Worm (Caenorhabditis elegans) whole organism, young adult: ENCODE data around the gene mboa-6.
A peak's percentile ranks its signal among the peaks of the same experiment; 100 is the strongest.

Experiments
- D2030.7 ChIP-seq: fragments of 200-800 bp; sonication (Bioruptor generic); IDR thresholded peaks from 2 replicates; pipeline ENCODE4 v1.3.6; 2022; ENCODE audit warnings: missing genetic modification reagents, missing genetic modification characterization, missing compliant biosample characterization
- F10E7.11 ChIP-seq: sonication (generic microtip); optimal IDR thresholded peaks from 2 replicates; lab custom pipeline; 2017; ENCODE audit warnings: mild to moderate bottlenecking, missing genetic modification characterization, moderate library complexity, missing compliant biosample characterization
- F23B12.7 ChIP-seq: sonication (generic microtip); optimal IDR thresholded peaks from 2 replicates; lab custom pipeline; 2017; ENCODE audit warnings: missing genetic modification characterization, mild to moderate bottlenecking, missing compliant biosample characterization, antibody characterized with exemption, moderate library complexity; ENCODE audit not compliant: insufficient read depth
- K12H6.12 ChIP-seq: fragments of 200-800 bp; sonication (Bioruptor generic); optimal IDR thresholded peaks from 2 replicates; lab custom pipeline; 2018; ENCODE audit warnings: mild to moderate bottlenecking, missing genetic modification characterization, missing compliant biosample characterization
- T07F8.4 ChIP-seq: sonication (generic microtip); optimal IDR thresholded peaks from 2 replicates; lab custom pipeline; 2016; ENCODE audit warnings: mild to moderate bottlenecking, missing genetic modification characterization, moderate library complexity, missing compliant biosample characterization
- T26A5.8 ChIP-seq: sonication (generic microtip); optimal IDR thresholded peaks from 2 replicates; lab custom pipeline; 2016; ENCODE audit warnings: missing genetic modification characterization, missing compliant biosample characterization
- Y67H2A.10 ChIP-seq: fragments of 200-800 bp; sonication (Bioruptor generic); conservative IDR thresholded peaks from 2 replicates; pipeline ENCODE4 v1.3.6; 2022; ENCODE audit warnings: missing genetic modification reagents, missing genetic modification characterization, missing compliant biosample characterization
- ZK185.1 ChIP-seq: sonication (generic microtip); optimal IDR thresholded peaks from 2 replicates; lab custom pipeline; 2016; ENCODE audit warnings: mild to moderate bottlenecking, missing genetic modification characterization, missing compliant biosample characterization; ENCODE audit not compliant: poor library complexity, severe bottlenecking
- akir-1 ChIP-seq: fragments of 200-800 bp; sonication (Bioruptor generic); optimal IDR thresholded peaks from 2 replicates; lab custom pipeline; 2018; ENCODE audit warnings: mild to moderate bottlenecking, missing genetic modification characterization, moderate library complexity, missing compliant biosample characterization
- aptf-3 ChIP-seq: fragments of 200-800 bp; sonication (Bioruptor generic); IDR thresholded peaks from 2 replicates; pipeline ENCODE4 v1.3.6; 2022; ENCODE audit warnings: missing genetic modification characterization, missing compliant biosample characterization
- atf-7 ChIP-seq: sonication (generic microtip); optimal IDR thresholded peaks from 2 replicates; lab custom pipeline; 2017; ENCODE audit warnings: mild to moderate bottlenecking, missing genetic modification characterization, missing compliant biosample characterization
- bed-2 ChIP-seq: fragments of 200-800 bp; sonication (Bioruptor generic); IDR thresholded peaks from 2 replicates; pipeline ENCODE4 v1.3.6; 2022; ENCODE audit warnings: missing genetic modification reagents, missing genetic modification characterization, missing compliant biosample characterization
- ceh-27 ChIP-seq: fragments of 200-800 bp; sonication (Bioruptor generic); optimal IDR thresholded peaks from 2 replicates; lab custom pipeline; 2018; ENCODE audit warnings: mild to moderate bottlenecking, missing genetic modification characterization, moderate library complexity, missing compliant biosample characterization
- ceh-79 ChIP-seq: sonication (generic microtip); optimal IDR thresholded peaks from 2 replicates; lab custom pipeline; 2017; ENCODE audit warnings: mild to moderate bottlenecking, missing genetic modification characterization, missing compliant biosample characterization
- egl-44 ChIP-seq: fragments of 200-800 bp; sonication (Bioruptor generic); IDR thresholded peaks from 2 replicates; pipeline ENCODE4 v1.3.6; 2022; ENCODE audit warnings: missing genetic modification reagents, missing genetic modification characterization, missing compliant biosample characterization
- egrh-3 ChIP-seq: fragments of 200-800 bp; sonication (Bioruptor generic); IDR thresholded peaks from 2 replicates; pipeline ENCODE4 v1.3.6; 2022; ENCODE audit warnings: missing genetic modification reagents, missing genetic modification characterization, missing compliant biosample characterization
- him-1 ChIP-seq: sonication (generic microtip); optimal IDR thresholded peaks from 2 replicates; lab custom pipeline; 2016; ENCODE audit warnings: missing genotype, missing genetic modification reagents, missing genetic modification characterization, missing compliant biosample characterization
- hmg-1.2 ChIP-seq: fragments of 200-800 bp; sonication (Bioruptor generic); IDR thresholded peaks from 2 replicates; pipeline ENCODE4 v1.3.6; 2022; ENCODE audit warnings: missing genetic modification reagents, missing genetic modification characterization, missing compliant biosample characterization
- hrde-1 ChIP-seq: sonication (generic microtip); optimal IDR thresholded peaks from 2 replicates; lab custom pipeline; 2016; ENCODE audit warnings: missing genetic modification characterization, mild to moderate bottlenecking, missing compliant biosample characterization, moderate library complexity, missing genotype, missing genetic modification reagents, borderline replicate concordance
- let-607 ChIP-seq, 2 experiments: fragments of 200-800 bp in 1 of 2; sonication (Bioruptor generic) in 1 of 2; sonication (generic microtip) in 1 of 2; optimal IDR thresholded peaks; 2 replicates each; lab custom pipeline; 2016 to 2018; ENCODE audit warnings: mild to moderate bottlenecking in 2 of 2, missing compliant biosample characterization in 2 of 2, missing genetic modification characterization in 2 of 2, moderate library complexity in 2 of 2, missing genotype in 1 of 2
- lsy-27 ChIP-seq: sonication (generic microtip); optimal IDR thresholded peaks from 2 replicates; lab custom pipeline; 2017; ENCODE audit warnings: missing genetic modification characterization, mild to moderate bottlenecking, missing compliant biosample characterization, antibody characterized with exemption, missing genotype, borderline replicate concordance; ENCODE audit not compliant: insufficient read depth
- madf-3 ChIP-seq: fragments of 200-800 bp; sonication (Bioruptor generic); IDR thresholded peaks from 2 replicates; pipeline ENCODE4 v1.3.6; 2022; ENCODE audit warnings: missing genetic modification reagents, missing genetic modification characterization, missing compliant biosample characterization
- madf-6 ChIP-seq: fragments of 200-800 bp; sonication (Bioruptor generic); IDR thresholded peaks from 2 replicates; pipeline ENCODE4 v1.3.6; 2022; ENCODE audit warnings: missing genetic modification reagents, missing genetic modification characterization, missing compliant biosample characterization
- mes-4 ChIP-seq: sonication (generic microtip); optimal IDR thresholded peaks from 2 replicates; lab custom pipeline; 2016; ENCODE audit warnings: missing genotype, missing genetic modification characterization, missing compliant biosample characterization
- nfya-1 ChIP-seq: sonication (generic microtip); optimal IDR thresholded peaks from 2 replicates; lab custom pipeline; 2017; ENCODE audit warnings: antibody characterized with exemption, missing compliant biosample characterization, missing genetic modification characterization, borderline replicate concordance; ENCODE audit not compliant: insufficient read depth
- nhr-80 ChIP-seq: sonication (generic microtip); optimal IDR thresholded peaks from 2 replicates; lab custom pipeline; 2016; ENCODE audit warnings: missing genetic modification characterization, missing compliant biosample characterization
- pbrm-1 ChIP-seq: fragments of 200-800 bp; sonication (Bioruptor generic); IDR thresholded peaks from 2 replicates; pipeline ENCODE4 v1.3.6; 2022; ENCODE audit warnings: missing genetic modification reagents, missing genetic modification characterization, missing compliant biosample characterization
- sdz-38 ChIP-seq: sonication (generic microtip); optimal IDR thresholded peaks from 2 replicates; lab custom pipeline; 2016; ENCODE audit warnings: missing genotype, missing genetic modification characterization, missing compliant biosample characterization
- sea-2 ChIP-seq: fragments of 200-800 bp; sonication (Bioruptor generic); IDR thresholded peaks from 2 replicates; pipeline ENCODE4 v1.3.6; 2022; ENCODE audit warnings: missing genetic modification characterization, missing compliant biosample characterization
- somi-1 ChIP-seq: fragments of 200-800 bp; sonication (Bioruptor generic); optimal IDR thresholded peaks from 2 replicates; lab custom pipeline; 2018; ENCODE audit warnings: mild to moderate bottlenecking, missing genetic modification characterization, missing compliant biosample characterization
- sptf-2 ChIP-seq: fragments of 200-800 bp; sonication (Bioruptor generic); optimal IDR thresholded peaks from 2 replicates; lab custom pipeline; 2018; ENCODE audit warnings: mild to moderate bottlenecking, missing genetic modification characterization, missing compliant biosample characterization
- unc-130 ChIP-seq: sonication (generic microtip); optimal IDR thresholded peaks from 2 replicates; lab custom pipeline; 2016; ENCODE audit warnings: missing genetic modification reagents, missing genetic modification characterization, missing compliant biosample characterization
- unc-62 ChIP-seq: fragments of 150-350 bp; optimal IDR thresholded peaks from 2 replicates; lab custom pipeline; 2014; ENCODE audit warnings: missing biosample characterization, missing genetic modification reagents, missing genetic modification characterization
- ztf-26 ChIP-seq: sonication (generic microtip); optimal IDR thresholded peaks from 2 replicates; lab custom pipeline; 2017; ENCODE audit warnings: missing genetic modification characterization, missing compliant biosample characterization
- ztf-6 ChIP-seq: fragments of 200-800 bp; sonication (Bioruptor generic); IDR thresholded peaks from 2 replicates; pipeline ENCODE4 v1.3.6; 2022; ENCODE audit warnings: missing genetic modification reagents, missing genetic modification characterization, missing compliant biosample characterization

The mboa-6 gene

DNA sequence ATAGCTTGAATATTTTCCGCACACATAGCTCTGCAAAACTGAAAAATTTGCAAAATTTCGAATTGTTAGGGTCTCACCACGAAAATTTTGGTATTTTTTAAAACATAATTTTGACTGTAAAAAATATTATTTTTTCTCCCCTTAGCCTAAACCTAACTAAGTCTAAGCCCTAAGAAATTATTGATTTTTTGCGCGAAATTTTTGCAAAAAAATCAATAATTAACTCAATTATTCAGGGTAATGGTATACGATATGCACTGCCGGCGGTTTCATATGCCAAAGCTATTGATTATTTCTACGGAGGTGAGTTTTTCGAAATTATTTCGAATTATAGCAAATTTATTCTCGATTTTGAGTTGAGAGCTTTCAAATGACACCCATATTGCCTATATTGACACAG, 39.5 kb upstream of the mboa-6 start:
- TF ChIP-seq ztf-26 (tag; lab: Kevin White, UChicago) (no peak), sea-2 (GFP tag; lab: Robert Waterston, UW) (no peak), sdz-38 (no peak), him-1 (tag; lab: Kevin White, UChicago) (no peak), F10E7.11 (tag; lab: Kevin White, UChicago) (no peak), ceh-27 (GFP tag; lab: Kevin White, UChicago) (no peak), madf-3 (GFP tag; lab: Robert Waterston, UW) (no peak), K12H6.12 (tag; lab: Kevin White, UChicago) (no peak), D2030.7 (GFP tag; lab: Robert Waterston, UW) (no peak), unc-130 (GFP tag; lab: Kevin White, UChicago) (no peak), unc-62 (GFP tag; lab: Kevin White, UChicago) (no peak), lsy-27 (tag; lab: Kevin White, UChicago) (no peak), T07F8.4 (tag; lab: Kevin White, UChicago) (no peak), nhr-80 (tag; lab: Kevin White, UChicago) (no peak), let-607 (tag; optimal IDR thresholded peaks at IDR 0.05; lab: Kevin White, UChicago) (no peak), hrde-1 (tag; lab: Kevin White, UChicago) (no peak), hmg-1.2 (GFP tag; lab: Robert Waterston, UW) (no peak), T26A5.8 (tag; lab: Kevin White, UChicago) (no peak), akir-1 (GFP tag; lab: Kevin White, UChicago) (no peak), bed-2 (GFP tag; lab: Robert Waterston, UW) (no peak)

DNA sequence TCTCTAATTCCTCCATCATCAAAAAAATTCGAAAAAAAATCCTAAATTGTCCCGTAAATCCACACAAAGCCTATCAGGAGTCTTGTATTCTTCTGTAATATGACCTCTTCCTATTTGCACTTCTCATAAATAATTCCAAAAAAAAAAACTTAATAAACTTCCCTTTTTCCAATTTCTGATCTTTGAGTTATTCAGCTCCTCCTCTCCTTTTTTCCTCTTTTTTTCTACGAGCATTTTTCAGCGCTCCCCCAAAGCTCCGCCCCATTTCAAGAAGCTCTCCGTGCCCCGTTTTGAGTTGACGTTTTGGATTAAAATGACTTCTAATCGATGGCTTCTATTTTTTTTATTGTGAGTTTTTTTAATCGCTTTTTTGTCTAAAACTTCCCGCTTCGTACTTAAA, 35.8 kb upstream of the mboa-6 start, which contains the start of gene lgc-42:
Gene lgc-42, plus strand, starts transcription at position 301 of the 400 bp plus-strand sequence.
- TF ChIP-seq aptf-3 (no peak), ceh-27 (GFP tag; lab: Kevin White, UChicago) (no peak), mes-4 (tag; lab: Kevin White, UChicago) (no peak), egl-44 (GFP tag; lab: Robert Waterston, UW) (no peak), F23B12.7 (tag; lab: Kevin White, UChicago) (no peak), D2030.7 (GFP tag; lab: Robert Waterston, UW) (no peak), atf-7 (tag; lab: Kevin White, UChicago) (no peak), ztf-6 (GFP tag; lab: Robert Waterston, UW) (no peak), sptf-2 (GFP tag; lab: Kevin White, UChicago) (no peak), ceh-79 (tag; lab: Kevin White, UChicago) (no peak), him-1 (tag; lab: Kevin White, UChicago) (no peak), Y67H2A.10 (no peak), somi-1 (no peak), egrh-3 (GFP tag; lab: Robert Waterston, UW) (no peak)

DNA sequence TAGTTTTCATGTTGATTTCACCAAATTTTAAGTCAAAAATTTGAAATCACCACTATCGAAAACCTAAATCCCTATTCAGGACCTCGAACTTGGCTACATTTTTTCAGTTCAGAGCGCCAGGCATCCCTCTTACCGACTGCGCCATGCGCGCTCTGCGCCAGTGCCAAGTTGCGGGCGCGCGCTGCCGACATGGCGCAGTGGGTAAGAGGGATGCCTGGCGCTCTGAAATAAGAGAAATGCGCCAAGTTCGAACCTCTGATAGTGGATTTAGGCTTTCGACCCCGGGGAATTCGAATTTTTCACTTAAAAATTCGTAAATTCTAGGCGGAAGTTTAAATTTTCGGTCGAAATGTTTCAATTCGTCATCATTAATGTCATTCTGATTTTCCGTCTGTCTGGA, 28.2 kb upstream of the mboa-6 start:
- TF ChIP-seq atf-7 (tag; lab: Kevin White, UChicago) = no peak
- TF ChIP-seq nfya-1 = no peak
- peak; percentile 55; the same call in 1 of the 2 replicates for TF ChIP-seq egrh-3 (GFP tag; lab: Robert Waterston, UW)

DNA sequence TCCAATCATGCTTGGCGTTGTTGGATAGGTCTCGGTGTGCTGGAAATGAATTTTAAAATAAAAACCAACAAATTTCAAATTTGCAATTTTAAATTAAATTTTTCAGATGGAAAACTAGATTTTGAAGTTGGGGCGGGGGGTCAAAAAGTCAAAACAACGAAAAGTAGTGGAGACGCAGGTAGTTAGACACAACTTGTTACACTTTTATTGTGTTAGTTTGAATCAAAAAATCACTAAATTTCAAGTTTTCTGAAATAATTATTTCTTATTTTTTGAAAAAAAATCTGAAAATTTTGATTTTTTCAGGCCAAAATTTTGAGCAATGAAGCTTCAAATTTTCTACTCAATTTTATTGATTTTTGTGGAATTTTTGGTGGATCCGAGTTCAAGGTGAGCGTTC, 25.9 kb upstream of the mboa-6 start, which contains the start of gene Y39A3B.8:
Gene Y39A3B.8, plus strand, starts transcription at position 301 of the 400 bp plus-strand sequence.
- TF ChIP-seq madf-6 (GFP tag; lab: Robert Waterston, UW) (no peak), ZK185.1 (tag; lab: Kevin White, UChicago) (no peak), pbrm-1 (GFP tag; lab: Robert Waterston, UW) (no peak)
- TF ChIP-seq, all 124 proteins: peak for 0
